Worm (Caenorhabditis elegans): Measurements from ENCODE around the gene gpa-5.

gpa-5 gene

ce11 chrX:2093169-2093568 lies 27.7 kb downstream of the gpa-5 start, which contains the start of gene col-164:
Gene col-164 (plus strand): TSS chrX:2093469.
- no peak for TF ChIP-seq Y48G9A.11 (GFP tag; IDR thresholded peaks at IDR 0.05)
- peak; percentile 43 for TF ChIP-seq aha-1 (tag)
- no peak for TF ChIP-seq arid-1 (GFP tag; conservative IDR thresholded peaks at IDR 0.05)

DNA sequence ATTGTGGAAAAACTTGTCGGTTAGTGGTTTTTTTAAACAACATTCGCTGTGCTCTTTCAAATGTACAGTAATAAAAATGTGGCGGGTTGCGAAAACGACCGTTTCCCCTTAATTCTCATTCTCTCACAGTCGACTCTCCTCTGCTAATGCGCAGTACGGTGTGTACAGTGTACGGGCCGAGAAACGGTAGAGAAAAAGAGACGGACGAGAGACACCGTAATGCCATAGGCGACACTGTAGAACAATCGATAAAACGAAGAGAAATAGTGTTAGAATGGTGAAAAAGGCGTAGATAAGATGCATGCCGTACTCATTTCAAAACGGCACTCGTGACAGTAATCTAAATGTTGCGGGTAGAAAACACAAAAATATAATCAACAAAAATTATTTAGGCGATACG lies 30.4 kb downstream of the gpa-5 start:
- peak; percentile 39 for TF ChIP-seq mxl-3 (GFP tag; optimal IDR thresholded peaks at IDR 0.05)
- no peak for TF ChIP-seq spr-1 (tag; optimal IDR thresholded peaks at IDR 0.05)
- TF ChIP-seq hlh-11 (tag; optimal IDR thresholded peaks at IDR 0.05): peak; percentile 68
- TF ChIP-seq sdz-12 (GFP tag; optimal IDR thresholded peaks at IDR 0.05): no peak
- no peak for TF ChIP-seq daf-8 (GFP tag; IDR thresholded peaks at IDR 0.05)
- peak in 1 of 2 experiments; percentile 15 for TF ChIP-seq mdl-1 (tag; optimal IDR thresholded peaks at IDR 0.05)
- TF ChIP-seq T26A8.4 (GFP tag; IDR thresholded peaks at IDR 0.05): 0 out of 2 replicates have a peak, but pooled peaks have one; percentile 26
- TF ChIP-seq ctbp-1 (GFP tag; IDR thresholded peaks at IDR 0.05): no peak
- TF ChIP-seq mes-2 (tag; optimal IDR thresholded peaks at IDR 0.05; ENCODE audit: poor library complexity, severe bottlenecking): peak; percentile 39
- TF ChIP-seq hlh-30 (tag; optimal IDR thresholded peaks at IDR 0.05; ENCODE audit: insufficient read depth): peak; percentile 81
- TF ChIP-seq hif-1 (tag; optimal IDR thresholded peaks at IDR 0.05): no peak
- TF ChIP-seq dmd-6 (GFP tag; IDR thresholded peaks at IDR 0.05): peak; percentile 60
- peak; percentile 58 for TF ChIP-seq mep-1 (tag; optimal IDR thresholded peaks at IDR 0.05)
- no peak for TF ChIP-seq nhr-77 (tag; optimal IDR thresholded peaks at IDR 0.05)
- no peak for TF ChIP-seq D1046.2 (GFP tag; IDR thresholded peaks at IDR 0.05)
- TF ChIP-seq unc-130 (GFP tag; optimal IDR thresholded peaks at IDR 0.05): no peak
- no peak for TF ChIP-seq ceh-20 (GFP tag; IDR thresholded peaks at IDR 0.05)
- TF ChIP-seq daf-16 (GFP tag; optimal IDR thresholded peaks at IDR 0.05): no peak
- TF ChIP-seq daf-16 (tag; optimal IDR thresholded peaks at IDR 0.05): peak; percentile 94
- no peak for TF ChIP-seq nhr-10 (tag; optimal IDR thresholded peaks at IDR 0.05)
- 0 out of 2 replicates have a peak, but pooled peaks have one; percentile 32 for TF ChIP-seq tra-1 (GFP tag; IDR thresholded peaks at IDR 0.05)
- no peak for TF ChIP-seq F37D6.2 (tag; optimal IDR thresholded peaks at IDR 0.05)
- peak; percentile 60 for TF ChIP-seq pqm-1 (tag; optimal IDR thresholded peaks at IDR 0.05)
- TF ChIP-seq aha-1 (tag): peak; percentile 91
- no peak for TF ChIP-seq lim-7 (GFP tag; IDR thresholded peaks at IDR 0.05)
- TF ChIP-seq dve-1 (tag; optimal IDR thresholded peaks at IDR 0.05; ENCODE audit: insufficient read depth): peak; percentile 73
- TF ChIP-seq ZK546.5 (tag; optimal IDR thresholded peaks at IDR 0.05): no peak
- peak; percentile 29 for TF ChIP-seq duxl-1 (tag; optimal IDR thresholded peaks at IDR 0.05; ENCODE audit: poor library complexity)
- 0 out of 2 replicates have a peak, but pooled peaks have one; percentile 62 for TF ChIP-seq php-3 (GFP tag; IDR thresholded peaks at IDR 0.05)
- TF ChIP-seq nhr-28 (tag; optimal IDR thresholded peaks at IDR 0.05): peak; percentile 51
- no peak for TF ChIP-seq mdt-29 (GFP tag; IDR thresholded peaks at IDR 0.05)

ce11 chrX:2089434-2089833 lies 31.4 kb downstream of the gpa-5 start, which contains the start of gene lsy-2:
Gene lsy-2 (plus strand): TSS chrX:2089704.
- TF ChIP-seq nhr-28 (tag; optimal IDR thresholded peaks at IDR 0.05): peak; percentile 46
- TF ChIP-seq F26F4.8 (GFP tag; conservative IDR thresholded peaks at IDR 0.05): no peak
- no peak for TF ChIP-seq nhr-41 (GFP tag; IDR thresholded peaks at IDR 0.05)
- TF ChIP-seq egl-27 (tag; optimal IDR thresholded peaks at IDR 0.05): no peak
- TF ChIP-seq unc-62 (GFP tag; optimal IDR thresholded peaks at IDR 0.05 in 1 of 2): no peak
- TF ChIP-seq unc-62 (tag; optimal IDR thresholded peaks at IDR 0.05): no peak
- TF ChIP-seq hlh-11 (tag; optimal IDR thresholded peaks at IDR 0.05): no peak
- no peak for TF ChIP-seq T26A8.4 (GFP tag; IDR thresholded peaks at IDR 0.05)
- no peak for TF ChIP-seq ces-1 (GFP tag; optimal IDR thresholded peaks at IDR 0.05)
- no peak for TF ChIP-seq nhr-6 (tag; optimal IDR thresholded peaks at IDR 0.05)
- no peak for TF ChIP-seq daf-16 (GFP tag; optimal IDR thresholded peaks at IDR 0.05)
- peak; percentile 70 for TF ChIP-seq daf-16 (tag; optimal IDR thresholded peaks at IDR 0.05)
- TF ChIP-seq mes-2 (tag; optimal IDR thresholded peaks at IDR 0.05; ENCODE audit: poor library complexity, severe bottlenecking): peak; percentile 75
- no peak for TF ChIP-seq zip-11 (GFP tag; IDR thresholded peaks at IDR 0.05)
- peak; percentile 50 for TF ChIP-seq duxl-1 (tag; optimal IDR thresholded peaks at IDR 0.05; ENCODE audit: poor library complexity)
- TF ChIP-seq lin-29 (GFP tag; IDR thresholded peaks at IDR 0.05): no peak
- TF ChIP-seq mxl-3 (GFP tag; optimal IDR thresholded peaks at IDR 0.05): peak; percentile 40
- no peak for TF ChIP-seq F49E8.2 (tag; optimal IDR thresholded peaks at IDR 0.05; ENCODE audit: borderline replicate concordance)
- TF ChIP-seq lin-13 (GFP tag; optimal IDR thresholded peaks at IDR 0.05): peak; percentile 72
- TF ChIP-seq Y5F2A.4 (GFP tag; optimal IDR thresholded peaks at IDR 0.05): no peak
- no peak for TF ChIP-seq zag-1 (tag; optimal IDR thresholded peaks at IDR 0.05)
- peak; percentile 31 for TF ChIP-seq dve-1 (tag; optimal IDR thresholded peaks at IDR 0.05; ENCODE audit: insufficient read depth)
- TF ChIP-seq nhr-111 (GFP tag; optimal IDR thresholded peaks at IDR 0.05): no peak
- no peak for TF ChIP-seq dmd-9 (GFP tag; IDR thresholded peaks at IDR 0.05)
- TF ChIP-seq nhr-77 (tag; optimal IDR thresholded peaks at IDR 0.05): no peak
- no peak for TF ChIP-seq spr-1 (tag; optimal IDR thresholded peaks at IDR 0.05)
